Worm (Caenorhabditis elegans) whole organism, early embryonic: ENCODE data around the gene bath-15.

ENCODE experiments used
- B0310.2 ChIP-seq: sonication (generic microtip); optimal IDR thresholded peaks from 2 replicates; lab custom pipeline; 2016; ENCODE audit warnings: mild to moderate bottlenecking, missing genetic modification characterization, missing compliant biosample characterization
- ama-1 ChIP-seq: fragments of 150-350 bp; optimal IDR thresholded peaks from 2 replicates; lab custom pipeline; 2014
- ceh-36 ChIP-seq: sonication (generic microtip); optimal IDR thresholded peaks from 2 replicates; lab custom pipeline; 2016; ENCODE audit warnings: missing genetic modification characterization, inconsistent platforms, missing compliant biosample characterization
- hnd-1 ChIP-seq: sonication (generic microtip); optimal IDR thresholded peaks from 2 replicates; lab custom pipeline; 2016; ENCODE audit warnings: missing genetic modification characterization, missing compliant biosample characterization

DNA sequence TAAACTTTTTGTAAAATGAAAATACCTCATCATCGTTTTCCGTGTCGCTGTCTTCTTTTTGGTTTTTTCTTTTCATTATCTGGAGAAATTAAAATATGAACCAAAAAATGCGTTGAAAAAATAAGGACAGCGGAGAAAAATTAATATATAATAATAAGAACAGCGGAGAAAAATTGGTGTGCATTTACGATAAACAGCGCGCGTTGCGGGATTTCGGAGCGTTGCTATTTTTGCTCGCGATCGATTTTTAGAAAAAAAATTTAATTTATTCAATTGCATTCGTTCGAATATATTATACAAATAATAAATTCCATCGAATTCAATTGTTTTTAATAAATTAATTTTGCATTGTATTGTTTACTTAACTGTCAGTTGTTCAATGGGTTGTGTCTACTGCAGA lies 9.9 kb downstream of the bath-15 start, which contains the start of gene ZK686.2:
- TF ChIP-seq ama-1 (no peak), ceh-36 (tag; lab: Kevin White, UChicago) (no peak), B0310.2 (tag; lab: Kevin White, UChicago) (no peak), hnd-1 (tag; lab: Kevin White, UChicago) (no peak)
